Worm (Caenorhabditis elegans) whole organism, late embryonic: ENCODE measurements around the gene F35E12.9.

Source experiments
- K02D7.2 ChIP-seq: sonication (generic microtip); optimal IDR thresholded peaks from 2 replicates; lab custom pipeline; 2017; ENCODE audit warnings: mild to moderate bottlenecking, missing genetic modification characterization, missing compliant biosample characterization
- K09A11.1 ChIP-seq: sonication (generic microtip); optimal IDR thresholded peaks from 2 replicates; lab custom pipeline; 2017; ENCODE audit warnings: antibody characterized with exemption, mild to moderate bottlenecking, missing genetic modification characterization, missing compliant biosample characterization; ENCODE audit not compliant: insufficient read depth
- T23F11.4 ChIP-seq: fragments of 200-800 bp; sonication (Bioruptor generic); optimal IDR thresholded peaks from 2 replicates; lab custom pipeline; 2018; ENCODE audit warnings: mild to moderate bottlenecking, missing genetic modification characterization, missing compliant biosample characterization
- Y22D7AL.16 ChIP-seq: sonication (generic microtip); optimal IDR thresholded peaks from 2 replicates; lab custom pipeline; 2016; ENCODE audit warnings: missing genetic modification characterization, missing compliant biosample characterization
- ahr-1 ChIP-seq: sonication (generic microtip); optimal IDR thresholded peaks from 2 replicates; lab custom pipeline; 2016; ENCODE audit warnings: missing genetic modification characterization, missing compliant biosample characterization
- ama-1 ChIP-seq: fragments of 150-350 bp; optimal IDR thresholded peaks from 2 replicates; lab custom pipeline; 2014
- ceh-14 ChIP-seq: sonication (generic microtip); optimal IDR thresholded peaks from 2 replicates; lab custom pipeline; 2016; ENCODE audit warnings: missing genotype, missing genetic modification characterization, missing compliant biosample characterization
- ceh-19 ChIP-seq: fragments of 200-800 bp; sonication (Bioruptor generic); optimal IDR thresholded peaks from 2 replicates; lab custom pipeline; 2018; ENCODE audit warnings: mild to moderate bottlenecking, missing genetic modification characterization, missing compliant biosample characterization
- ceh-24 ChIP-seq: sonication (generic microtip); optimal IDR thresholded peaks from 2 replicates; lab custom pipeline; 2016; ENCODE audit warnings: mild to moderate bottlenecking, missing genetic modification characterization, missing compliant biosample characterization
- ceh-30 ChIP-seq: fragments of 150-350 bp; optimal IDR thresholded peaks from 2 replicates; lab custom pipeline; 2014; ENCODE audit warnings: missing biosample characterization, missing genetic modification characterization
- ceh-45 ChIP-seq: fragments of 200-800 bp; sonication (Bioruptor generic); IDR thresholded peaks from 2 replicates; pipeline ENCODE4 v1.3.6; 2022; ENCODE audit warnings: missing genetic modification reagents, missing genetic modification characterization, missing compliant biosample characterization
- ceh-48 ChIP-seq: sonication (generic microtip); optimal IDR thresholded peaks from 2 replicates; lab custom pipeline; 2016; ENCODE audit warnings: missing genetic modification characterization, inconsistent platforms, missing compliant biosample characterization
- ceh-9 ChIP-seq: sonication (generic microtip); optimal IDR thresholded peaks from 2 replicates; lab custom pipeline; 2016; ENCODE audit warnings: mild to moderate bottlenecking, missing genetic modification characterization, inconsistent platforms, missing compliant biosample characterization
- che-1 ChIP-seq: sonication (generic microtip); optimal IDR thresholded peaks from 2 replicates; lab custom pipeline; 2016; ENCODE audit warnings: mild to moderate bottlenecking, missing genetic modification characterization, missing compliant biosample characterization
- dve-1 ChIP-seq: sonication (generic microtip); optimal IDR thresholded peaks from 2 replicates; lab custom pipeline; 2017; ENCODE audit warnings: antibody characterized with exemption, mild to moderate bottlenecking, missing genetic modification characterization, missing compliant biosample characterization
- elt-2 ChIP-seq: sonication (generic microtip); optimal IDR thresholded peaks from 2 replicates; lab custom pipeline; 2016; ENCODE audit warnings: missing genetic modification reagents, missing genetic modification characterization, missing compliant biosample characterization
- elt-4 ChIP-seq: sonication (generic microtip); optimal IDR thresholded peaks from 2 replicates; lab custom pipeline; 2016; ENCODE audit warnings: missing genetic modification characterization, missing compliant biosample characterization
- fkh-6 ChIP-seq: sonication (generic microtip); optimal IDR thresholded peaks from 2 replicates; lab custom pipeline; 2016; ENCODE audit warnings: missing genetic modification characterization, missing compliant biosample characterization
- hlh-13 ChIP-seq: fragments of 200-800 bp; sonication (Bioruptor generic); optimal IDR thresholded peaks from 2 replicates; lab custom pipeline; 2018; ENCODE audit warnings: mild to moderate bottlenecking, missing genetic modification characterization, missing compliant biosample characterization
- hlh-15 ChIP-seq: sonication (generic microtip); optimal IDR thresholded peaks from 2 replicates; lab custom pipeline; 2016; ENCODE audit warnings: missing genetic modification characterization, missing compliant biosample characterization
- hlh-8 ChIP-seq: sonication (generic microtip); optimal IDR thresholded peaks from 2 replicates; lab custom pipeline; 2016; ENCODE audit warnings: missing genotype, missing genetic modification characterization, missing compliant biosample characterization
- mec-3 ChIP-seq: sonication (generic microtip); optimal IDR thresholded peaks from 2 replicates; lab custom pipeline; 2016; ENCODE audit warnings: borderline replicate concordance, missing genetic modification characterization, missing compliant biosample characterization
- nhr-11 ChIP-seq: fragments of 150-350 bp; optimal IDR thresholded peaks from 2 replicates; lab custom pipeline; 2014; ENCODE audit warnings: missing biosample characterization, missing genetic modification characterization
- nhr-232 ChIP-seq: sonication (generic microtip); optimal IDR thresholded peaks from 2 replicates; lab custom pipeline; 2016; ENCODE audit warnings: missing genetic modification characterization, missing compliant biosample characterization
- npax-4 ChIP-seq: sonication (generic microtip); optimal IDR thresholded peaks from 2 replicates; lab custom pipeline; 2016; ENCODE audit warnings: missing genetic modification characterization, missing compliant biosample characterization
- odd-2 ChIP-seq: sonication (generic microtip); optimal IDR thresholded peaks from 2 replicates; lab custom pipeline; 2017; ENCODE audit warnings: antibody characterized with exemption, mild to moderate bottlenecking, missing genetic modification characterization, missing compliant biosample characterization
- pag-3 ChIP-seq: sonication (generic microtip); optimal IDR thresholded peaks from 2 replicates; lab custom pipeline; 2016; ENCODE audit warnings: missing compliant biosample characterization, missing genetic modification characterization, borderline replicate concordance
- pax-1 ChIP-seq: fragments of 150-350 bp; optimal IDR thresholded peaks from 2 replicates; lab custom pipeline; 2014; ENCODE audit warnings: missing biosample characterization, missing genetic modification characterization
- pqm-1 ChIP-seq: sonication (generic microtip); optimal IDR thresholded peaks from 2 replicates; lab custom pipeline; 2016; ENCODE audit warnings: missing genetic modification characterization, missing compliant biosample characterization
- sdc-2 ChIP-seq: sonication (generic microtip); optimal IDR thresholded peaks from 2 replicates; lab custom pipeline; 2016; ENCODE audit warnings: missing genotype, missing genetic modification characterization, missing compliant biosample characterization
- sox-4 ChIP-seq: sonication (generic microtip); optimal IDR thresholded peaks from 2 replicates; lab custom pipeline; 2017; ENCODE audit warnings: mild to moderate bottlenecking, missing genetic modification characterization, inconsistent platforms, missing compliant biosample characterization
- tbx-2 ChIP-seq: sonication (generic microtip); optimal IDR thresholded peaks from 2 replicates; lab custom pipeline; 2016; ENCODE audit warnings: missing genetic modification characterization, missing compliant biosample characterization
- ttx-3 ChIP-seq: sonication (generic microtip); optimal IDR thresholded peaks from 2 replicates; lab custom pipeline; 2016; ENCODE audit warnings: missing genetic modification reagents, missing genetic modification characterization, missing compliant biosample characterization
- unc-42 ChIP-seq: sonication (generic microtip); optimal IDR thresholded peaks from 2 replicates; lab custom pipeline; 2016; ENCODE audit warnings: missing genotype, missing genetic modification characterization, missing compliant biosample characterization
- unc-55 ChIP-seq: sonication (generic microtip); optimal IDR thresholded peaks from 2 replicates; lab custom pipeline; 2017; ENCODE audit warnings: missing biosample characterization, missing genetic modification reagents, missing genetic modification characterization
- unc-86 ChIP-seq: sonication (generic microtip); optimal IDR thresholded peaks from 2 replicates; lab custom pipeline; 2016; ENCODE audit warnings: missing genetic modification characterization, missing compliant biosample characterization

The F35E12.9 gene

ce11 chrV:13762426-13763127 lies 17.6 kb upstream of the F35E12.9 start, which contains the start of gene F20G2.6:
Gene F20G2.6, plus strand, starts transcription at chrV:13763077.
- TF ChIP-seq nhr-232 (tag; lab: Kevin White, UChicago) = no peak
- no peak for TF ChIP-seq unc-86 (tag; lab: Kevin White, UChicago)
- no peak for TF ChIP-seq dve-1 (tag; lab: Kevin White, UChicago)
- TF ChIP-seq pag-3 (tag; lab: Kevin White, UChicago) = no peak
- no peak for TF ChIP-seq ceh-48 (tag; lab: Kevin White, UChicago)
- no peak for TF ChIP-seq odd-2 (tag; lab: Kevin White, UChicago)
- no peak for TF ChIP-seq ceh-14 (tag; lab: Kevin White, UChicago)
- TF ChIP-seq, all 69 proteins: peak for 0

DNA sequence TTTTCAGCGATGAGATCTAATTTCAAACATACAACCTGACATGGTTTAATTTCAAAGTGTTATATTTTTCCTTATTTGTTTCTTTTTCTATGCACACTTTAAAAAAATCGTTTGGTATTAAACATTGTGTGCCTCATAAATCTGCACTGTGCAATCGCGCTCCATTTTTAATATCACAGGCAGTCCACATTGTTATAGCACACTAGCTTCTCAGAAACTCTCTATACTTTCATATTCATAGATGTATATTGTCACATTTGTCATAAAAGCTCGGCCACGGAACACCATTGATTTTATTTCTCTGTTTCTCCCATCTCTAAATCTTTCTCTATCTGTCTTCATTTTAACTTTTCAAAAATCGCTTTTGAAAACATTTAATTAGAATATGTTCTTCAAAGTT lies 12.4 kb upstream of the F35E12.9 start:
- TF ChIP-seq hlh-13 (GFP tag; lab: Kevin White, UChicago) (no peak), ceh-48 (tag; lab: Kevin White, UChicago) (peak; percentile 22), unc-55 (GFP tag; lab: Kevin White, UChicago) (peak; percentile 9), Y22D7AL.16 (tag; lab: Kevin White, UChicago) (no peak), ceh-30 (no peak), sox-4 (no peak), nhr-11 (tag; lab: Kevin White, UChicago) (no peak), mec-3 (tag; lab: Kevin White, UChicago) (no peak), elt-2 (no peak), pqm-1 (tag; lab: Kevin White, UChicago) (no peak), npax-4 (no peak), ceh-19 (GFP tag; lab: Kevin White, UChicago) (no peak), hlh-8 (no peak), ahr-1 (tag; lab: Kevin White, UChicago) (no peak), pax-1 (no peak), unc-42 (tag; lab: Kevin White, UChicago) (peak; percentile 11), odd-2 (tag; lab: Kevin White, UChicago) (no peak), ceh-24 (no peak), fkh-6 (tag; lab: Kevin White, UChicago) (no peak), ceh-45 (no peak), hlh-15 (tag; lab: Kevin White, UChicago) (no peak)
- TF ChIP-seq, all 69 proteins: peak for 3

ce11 chrV:13756359-13757091 lies 11.6 kb upstream of the F35E12.9 start, which contains the start of gene F20G2.2:
Gene F20G2.2, minus strand, starts transcription at chrV:13756409.
- TF ChIP-seq pqm-1 (tag; lab: Kevin White, UChicago) (no peak), elt-4 (tag; lab: Kevin White, UChicago) (no peak), sdc-2 (no peak), ama-1 (lab: Kevin White, UChicago) (no peak), tbx-2 (tag; lab: Kevin White, UChicago) (no peak), T23F11.4 (no peak), ttx-3 (tag; lab: Kevin White, UChicago) (no peak), che-1 (tag; lab: Kevin White, UChicago) (no peak), K02D7.2 (tag; lab: Kevin White, UChicago) (no peak), ceh-9 (no peak)

- no peak for TF ChIP-seq ceh-24
- TF ChIP-seq che-1 (tag; lab: Kevin White, UChicago) = no peak
- TF ChIP-seq K09A11.1 (tag; lab: Kevin White, UChicago) = no peak
These were observed 8.6 kb upstream of the F35E12.9 start, which contains the start of gene F20G2.1 for ce11 chrV:13753481-13753880. Gene F20G2.1, minus strand, starts transcription at chrV:13753581.
